Fruit fly (Drosophila melanogaster) whole organism: ENCODE data around the gene CG13449.

Source experiments
- CG8478 ChIP-seq: fragments of >200 bp; optimal IDR thresholded peaks from 2 replicates; lab custom pipeline; 2018; ENCODE audit warnings: inconsistent platforms
- EcR ChIP-seq, 2 experiments: fragments of >200 bp; optimal IDR thresholded peaks; 2 replicates each; lab custom pipeline; 2017; ENCODE audit warnings: missing biosample characterization in 2 of 2, missing genetic modification characterization in 2 of 2, missing genetic modification reagents in 2 of 2
- pan ChIP-seq: fragments of >200 bp; optimal IDR thresholded peaks from 2 replicates; lab custom pipeline; 2017
- psq ChIP-seq: fragments of >200 bp; optimal IDR thresholded peaks from 2 replicates; lab custom pipeline; 2017
- usp ChIP-seq: fragments of >200 bp; optimal IDR thresholded peaks from 2 replicates; lab custom pipeline; 2017; ENCODE audit warnings: missing biosample characterization, missing genetic modification characterization, mixed read lengths

DNA sequence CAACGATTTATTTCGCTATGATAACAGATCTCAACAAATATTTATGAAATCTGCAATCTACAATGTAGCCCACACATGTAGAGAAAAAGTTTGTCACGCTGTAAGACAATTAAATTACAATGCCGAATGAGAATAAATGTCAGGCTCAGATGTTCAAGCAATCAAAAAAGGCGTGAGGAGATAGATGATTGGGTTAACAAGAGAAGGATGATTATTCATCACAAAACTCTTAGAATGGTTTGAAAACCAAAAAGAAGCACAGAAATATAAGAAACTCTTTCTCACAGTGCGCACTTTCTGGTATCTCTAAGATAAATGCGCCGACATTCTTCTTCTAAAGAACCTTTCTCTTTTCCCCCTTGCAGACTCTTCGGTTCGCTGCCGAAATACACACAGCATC lies 12.6 kb downstream of the CG13449 start:
- TF ChIP-seq CG8478 (lab: Kevin White, UChicago) (no peak), EcR (GFP tag; optimal IDR thresholded peaks at IDR 0.05; lab: Kevin White, UChicago) (no peak), pan (no peak), usp (GFP tag; lab: Kevin White, UChicago) (no peak), psq (lab: Kevin White, UChicago) (no peak)
